Worm (Caenorhabditis elegans) whole organism, L2 larva: ENCODE data around the gene F16H6.8.

ENCODE experiments used
- C34F6.9 ChIP-seq: fragments of 150-350 bp; optimal IDR thresholded peaks from 2 replicates; lab custom pipeline; 2014; ENCODE audit warnings: missing biosample characterization, missing genetic modification characterization
- F13H6.1 ChIP-seq: sonication (generic microtip); optimal IDR thresholded peaks from 2 replicates; lab custom pipeline; 2016; ENCODE audit warnings: missing genetic modification characterization, missing compliant biosample characterization
- Y55F3AM.14 ChIP-seq: fragments of 200-800 bp; sonication (Bioruptor generic); optimal IDR thresholded peaks from 2 replicates; lab custom pipeline; 2018; ENCODE audit warnings: mild to moderate bottlenecking, missing genetic modification characterization, missing compliant biosample characterization
- alr-1 ChIP-seq: fragments of 150-350 bp; optimal IDR thresholded peaks from 2 replicates; lab custom pipeline; 2014; ENCODE audit warnings: missing biosample characterization, missing genetic modification characterization
- aly-2 ChIP-seq: fragments of 150-350 bp; optimal IDR thresholded peaks from 2 replicates; lab custom pipeline; 2014; ENCODE audit warnings: missing biosample characterization, missing genetic modification characterization
- ama-1 ChIP-seq: fragments of 150-350 bp; optimal IDR thresholded peaks from 2 replicates; lab custom pipeline; 2018; ENCODE audit warnings: inconsistent platforms
- ceh-16 ChIP-seq: fragments of 150-350 bp; optimal IDR thresholded peaks from 2 replicates; lab custom pipeline; 2014; ENCODE audit warnings: missing biosample characterization, missing genetic modification characterization
- ceh-82 ChIP-seq: fragments of 150-350 bp; optimal IDR thresholded peaks from 2 replicates; lab custom pipeline; 2014; ENCODE audit warnings: missing biosample characterization, missing genetic modification characterization
- dmd-4 ChIP-seq: sonication (generic microtip); optimal IDR thresholded peaks from 2 replicates; lab custom pipeline; 2017; ENCODE audit warnings: missing biosample characterization, missing genetic modification characterization
- egl-27 ChIP-seq: sonication (generic microtip); optimal IDR thresholded peaks from 3 replicates; lab custom pipeline; 2017; ENCODE audit warnings: missing biosample characterization, missing genetic modification reagents, missing genetic modification characterization
- elt-1 ChIP-seq: fragments of 150-350 bp; optimal IDR thresholded peaks from 2 replicates; lab custom pipeline; 2014; ENCODE audit warnings: missing biosample characterization, missing genetic modification characterization
- elt-3 ChIP-seq: sonication (generic microtip); optimal IDR thresholded peaks from 2 replicates; lab custom pipeline; 2017; ENCODE audit warnings: missing biosample characterization, missing genetic modification characterization
- lin-11 ChIP-seq: fragments of 150-350 bp; sonication (generic microtip); optimal IDR thresholded peaks from 2 replicates; lab custom pipeline; 2014; ENCODE audit warnings: missing biosample characterization, missing genetic modification characterization, inconsistent platforms, mixed read lengths
- lin-13 ChIP-seq: fragments of 150-350 bp; optimal IDR thresholded peaks from 2 replicates; lab custom pipeline; 2014; ENCODE audit warnings: missing biosample characterization, missing genetic modification reagents, missing genetic modification characterization
- lin-39 ChIP-seq: fragments of 150-350 bp; optimal IDR thresholded peaks from 2 replicates; lab custom pipeline; 2014; ENCODE audit warnings: missing biosample characterization, missing genetic modification reagents, missing genetic modification characterization
- lsy-2 ChIP-seq, 2 experiments: fragments of 150-350 bp in 1 of 2; sonication (generic microtip) in 1 of 2; optimal IDR thresholded peaks; 2 replicates each; lab custom pipeline; 2014 to 2017; ENCODE audit warnings: missing biosample characterization in 2 of 2, missing genetic modification characterization in 2 of 2
- mab-5 ChIP-seq: fragments of 150-350 bp; optimal IDR thresholded peaks from 2 replicates; lab custom pipeline; 2014; ENCODE audit warnings: missing biosample characterization, missing genetic modification characterization
- mdl-1 ChIP-seq, 2 experiments: fragments of 150-350 bp in 1 of 2; sonication (generic microtip) in 1 of 2; optimal IDR thresholded peaks; 2 replicates each; lab custom pipeline; 2017; ENCODE audit warnings: missing biosample characterization in 2 of 2, missing genetic modification characterization in 2 of 2
- nhr-10 ChIP-seq: sonication (generic microtip); optimal IDR thresholded peaks from 2 replicates; lab custom pipeline; 2017; ENCODE audit warnings: missing biosample characterization, missing genetic modification characterization
- nhr-11 ChIP-seq: fragments of 150-350 bp; optimal IDR thresholded peaks from 2 replicates; lab custom pipeline; 2014; ENCODE audit warnings: missing biosample characterization, missing genetic modification characterization
- nhr-129 ChIP-seq: fragments of 150-350 bp; optimal IDR thresholded peaks from 2 replicates; lab custom pipeline; 2014; ENCODE audit warnings: missing biosample characterization, missing genetic modification characterization
- nhr-21 ChIP-seq: fragments of 150-350 bp; optimal IDR thresholded peaks from 2 replicates; lab custom pipeline; 2014; ENCODE audit warnings: missing biosample characterization, missing genetic modification characterization
- nhr-23 ChIP-seq: fragments of 150-350 bp; optimal IDR thresholded peaks from 2 replicates; lab custom pipeline; 2014; ENCODE audit warnings: missing biosample characterization, missing genetic modification reagents, missing genetic modification characterization
- nhr-237 ChIP-seq: fragments of 150-350 bp; optimal IDR thresholded peaks from 2 replicates; lab custom pipeline; 2014; ENCODE audit warnings: missing biosample characterization, missing genetic modification characterization
- nhr-25 ChIP-seq: fragments of 150-350 bp; sonication (generic microtip); optimal IDR thresholded peaks from 3 replicates; lab custom pipeline; 2014; ENCODE audit warnings: missing biosample characterization, missing genetic modification characterization
- nhr-6 ChIP-seq: fragments of 150-350 bp; optimal IDR thresholded peaks from 2 replicates; lab custom pipeline; 2014; ENCODE audit warnings: missing biosample characterization, missing genetic modification characterization
- nhr-77 ChIP-seq: fragments of 150-350 bp; optimal IDR thresholded peaks from 2 replicates; lab custom pipeline; 2014; ENCODE audit warnings: missing biosample characterization, missing genetic modification characterization
- sem-4 ChIP-seq: fragments of 150-350 bp; optimal IDR thresholded peaks from 2 replicates; lab custom pipeline; 2014; ENCODE audit warnings: missing biosample characterization, missing genetic modification reagents, missing genetic modification characterization
- sma-3 ChIP-seq: sonication (generic microtip); optimal IDR thresholded peaks from 2 replicates; lab custom pipeline; 2016; ENCODE audit warnings: missing genetic modification reagents, missing genetic modification characterization, missing compliant biosample characterization
- sma-9 ChIP-seq, 2 experiments: fragments of 150-350 bp in 1 of 2; sonication (generic microtip) in 1 of 2; optimal IDR thresholded peaks; 2 replicates each; lab custom pipeline; 2014 to 2016; ENCODE audit warnings: missing genetic modification characterization in 2 of 2, mild to moderate bottlenecking in 1 of 2, missing biosample characterization in 1 of 2, missing compliant biosample characterization in 1 of 2, missing genetic modification reagents in 1 of 2, moderate library complexity in 1 of 2
- snpc-4 ChIP-seq: fragments of 150-350 bp; optimal IDR thresholded peaks from 2 replicates; lab custom pipeline; 2014; ENCODE audit warnings: missing biosample characterization, missing genetic modification characterization
- unc-39 ChIP-seq: fragments of 150-350 bp; optimal IDR thresholded peaks from 2 replicates; lab custom pipeline; 2014; ENCODE audit warnings: missing biosample characterization, missing genetic modification characterization
- unc-55 ChIP-seq: fragments of 150-350 bp; sonication (generic microtip); optimal IDR thresholded peaks from 3 replicates; lab custom pipeline; 2014; ENCODE audit warnings: missing biosample characterization, missing genetic modification reagents, missing genetic modification characterization
- unc-62 ChIP-seq: fragments of 150-350 bp; optimal IDR thresholded peaks from 2 replicates; lab custom pipeline; 2014; ENCODE audit warnings: missing biosample characterization, missing genetic modification reagents, missing genetic modification characterization
- zag-1 ChIP-seq: fragments of 150-350 bp; optimal IDR thresholded peaks from 2 replicates; lab custom pipeline; 2014; ENCODE audit warnings: missing biosample characterization, missing genetic modification characterization
- ztf-11 ChIP-seq: sonication (generic microtip); optimal IDR thresholded peaks from 2 replicates; lab custom pipeline; 2017; ENCODE audit warnings: missing biosample characterization, missing genetic modification characterization
- ztf-4 ChIP-seq: fragments of 150-350 bp; optimal IDR thresholded peaks from 2 replicates; lab custom pipeline; 2014; ENCODE audit warnings: missing biosample characterization, missing genetic modification characterization

F16H6.8 gene

ce11 chrV:18179663-18180062 is 36.4 kb downstream of the F16H6.8 start, which contains the start of gene C31G12.1:
Gene C31G12.1, plus strand, starts transcription at chrV:18179963.
- no peak for TF ChIP-seq nhr-6 (tag; lab: Kevin White, UChicago)

- TF ChIP-seq sma-3 (GFP tag; lab: Kevin White, UChicago) (no peak), zag-1 (tag; lab: Kevin White, UChicago) (no peak), nhr-129 (tag; lab: Kevin White, UChicago) (no peak), nhr-11 (no peak), nhr-6 (tag; lab: Kevin White, UChicago) (no peak), aly-2 (tag; lab: Kevin White, UChicago) (no peak), nhr-10 (no peak)
- TF ChIP-seq, all 48 proteins: peak for 0
Observed at ce11 chrV:18178659-18179058, 37.4 kb downstream of the F16H6.8 start, which contains the start of gene C31G12.4. Gene C31G12.4, minus strand, starts transcription at chrV:18178759.

- TF ChIP-seq lin-11 (tag; lab: Kevin White, UChicago), result no peak
- TF ChIP-seq ama-1 (lab: Kevin White, UChicago), result no peak
- TF ChIP-seq ceh-16 (tag; lab: Kevin White, UChicago), result no peak
- TF ChIP-seq Y55F3AM.14 (GFP tag; lab: Kevin White, UChicago), result no peak
- TF ChIP-seq sem-4, result no peak
- TF ChIP-seq nhr-6 (tag; lab: Kevin White, UChicago), result no peak
- TF ChIP-seq ztf-11 (tag; lab: Kevin White, UChicago), result no peak
- no peak for TF ChIP-seq ztf-4 (tag; lab: Kevin White, UChicago)
- no peak for TF ChIP-seq elt-3 (tag; lab: Kevin White, UChicago)
- no peak for TF ChIP-seq mab-5
- no peak for TF ChIP-seq C34F6.9 (tag; lab: Kevin White, UChicago)
- no peak for TF ChIP-seq nhr-25 (tag; lab: Kevin White, UChicago)
- no peak for TF ChIP-seq lsy-2 (tag; optimal IDR thresholded peaks at IDR 0.05; lab: Kevin White, UChicago)
- no peak for TF ChIP-seq ceh-82 (tag; lab: Kevin White, UChicago)
- TF ChIP-seq unc-55 (GFP tag; lab: Kevin White, UChicago), result no peak
- no peak for TF ChIP-seq nhr-23
- TF ChIP-seq lin-39, result no peak
Observed at ce11 chrV:18171568-18171967, 44.5 kb downstream of the F16H6.8 start, which contains the start of gene C14A6.8. Gene C14A6.8, minus strand, starts transcription at chrV:18171668.

- no peak for TF ChIP-seq sma-9 (GFP tag; optimal IDR thresholded peaks at IDR 0.05; lab: Kevin White, UChicago)
- no peak for TF ChIP-seq sma-9 (tag; optimal IDR thresholded peaks at IDR 0.05; lab: Kevin White, UChicago)
- no peak for TF ChIP-seq unc-62 (GFP tag; lab: Kevin White, UChicago)
- no peak for TF ChIP-seq egl-27 (tag; lab: Kevin White, UChicago)
- TF ChIP-seq nhr-77 (tag; lab: Kevin White, UChicago), result no peak
- no peak for TF ChIP-seq nhr-21 (tag; lab: Kevin White, UChicago)
- TF ChIP-seq nhr-6 (tag; lab: Kevin White, UChicago), result no peak
- no peak for TF ChIP-seq ama-1 (lab: Kevin White, UChicago)
- no peak for TF ChIP-seq lin-13 (GFP tag; lab: Kevin White, UChicago)
- no peak for TF ChIP-seq alr-1
Observed at ce11 chrV:18168266-18168665, 47.8 kb downstream of the F16H6.8 start, which contains the start of gene C14A6.7. Gene C14A6.7, minus strand, starts transcription at chrV:18168366.

ce11 chrV:18167161-18167560 is 48.9 kb downstream of the F16H6.8 start, which contains the start of gene C14A6.6:
Gene C14A6.6, minus strand, starts transcription at chrV:18167261.
- TF ChIP-seq sma-3 (GFP tag; lab: Kevin White, UChicago), result no peak
- no peak for TF ChIP-seq zag-1 (tag; lab: Kevin White, UChicago)
- TF ChIP-seq snpc-4 (tag; lab: Kevin White, UChicago), result no peak
- TF ChIP-seq mdl-1 (tag; optimal IDR thresholded peaks at IDR 0.05; lab: Kevin White, UChicago), result no peak
- no peak for TF ChIP-seq egl-27 (tag; lab: Kevin White, UChicago)
- TF ChIP-seq F13H6.1, result no peak
- TF ChIP-seq nhr-237 (tag; lab: Kevin White, UChicago), result no peak
- TF ChIP-seq nhr-6 (tag; lab: Kevin White, UChicago), result no peak
- TF ChIP-seq unc-39 (tag; lab: Kevin White, UChicago), result no peak
- no peak for TF ChIP-seq nhr-77 (tag; lab: Kevin White, UChicago)
- no peak for TF ChIP-seq elt-1
- no peak for TF ChIP-seq lin-13 (GFP tag; lab: Kevin White, UChicago)
- TF ChIP-seq elt-3 (tag; lab: Kevin White, UChicago), result no peak
- no peak for TF ChIP-seq dmd-4 (tag; lab: Kevin White, UChicago)
- no peak for TF ChIP-seq sma-9 (GFP tag; optimal IDR thresholded peaks at IDR 0.05; lab: Kevin White, UChicago)
- TF ChIP-seq sma-9 (tag; optimal IDR thresholded peaks at IDR 0.05; lab: Kevin White, UChicago), result no peak
- no peak for TF ChIP-seq nhr-11
